Worm (Caenorhabditis elegans): ENCODE measurements around the gene lrch-1.

The lrch-1 gene

DNA sequence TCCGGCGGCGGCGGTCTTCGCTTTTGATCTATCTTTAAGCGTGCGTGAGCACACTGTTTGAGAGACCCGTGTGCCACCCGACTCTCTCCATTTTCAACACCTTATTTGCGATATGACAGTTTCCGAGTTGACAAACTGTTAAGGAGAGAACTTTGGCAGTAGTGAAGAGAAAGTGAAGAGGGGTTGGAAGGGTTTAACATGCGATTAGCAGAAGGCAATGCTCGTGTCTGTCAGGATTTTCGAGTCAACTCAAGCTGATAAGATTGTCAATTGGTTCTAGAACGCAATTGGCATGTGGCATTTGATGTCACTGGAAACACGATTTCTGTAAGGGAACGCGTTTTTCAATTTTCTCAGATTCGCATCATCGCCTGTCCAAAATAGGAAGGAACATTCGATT, 49.1 kb downstream of the lrch-1 start:
- TF ChIP-seq unc-62 (GFP tag; optimal IDR thresholded peaks at IDR 0.05) = no peak

DNA sequence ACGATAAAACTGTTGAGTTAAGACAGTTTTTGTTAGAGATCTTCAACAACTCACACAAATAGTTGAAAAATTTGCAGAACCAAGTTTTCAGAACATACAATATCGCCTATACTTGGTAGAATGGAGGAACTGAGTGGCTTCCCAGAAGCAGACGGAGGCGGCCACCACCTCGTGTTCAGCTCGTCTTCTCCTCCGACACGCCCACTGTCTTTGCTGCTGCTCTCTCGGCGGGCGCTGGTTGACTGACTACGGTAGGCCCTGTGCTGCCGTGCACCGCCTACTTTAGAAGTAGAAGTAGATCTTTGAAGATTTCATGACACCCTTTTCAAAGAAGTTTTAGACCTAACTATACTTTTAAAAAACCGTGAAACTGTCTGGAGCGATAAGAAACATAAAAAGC, 54.4 kb downstream of the lrch-1 start:
- TF ChIP-seq unc-62 (GFP tag; optimal IDR thresholded peaks at IDR 0.05) = no peak

- TF ChIP-seq unc-62 (GFP tag; optimal IDR thresholded peaks at IDR 0.05) = no peak
Observed at ce11 chrX:6160427-6160826, 56.0 kb downstream of the lrch-1 start, which contains the start of gene odd-2. TSS of gene odd-2 (minus strand) at chrX:6160527.

- no peak for TF ChIP-seq unc-62 (GFP tag; optimal IDR thresholded peaks at IDR 0.05)
Observed at ce11 chrX:6159562-6159961, 56.9 kb downstream of the lrch-1 start.

All from whole organism, dauer.